Worm (Caenorhabditis elegans) whole organism, mixed stage, embryonic: ENCODE results near the gene B0361.4.

ENCODE experiments used
- blmp-1 ChIP-seq: fragments of 150-350 bp; optimal IDR thresholded peaks from 2 replicates; lab custom pipeline; 2014; ENCODE audit warnings: missing biosample characterization, missing genetic modification characterization
- ces-1 ChIP-seq: fragments of 150-350 bp; optimal IDR thresholded peaks from 2 replicates; lab custom pipeline; 2014; ENCODE audit warnings: missing biosample characterization, missing genetic modification reagents, missing genetic modification characterization
- ham-2 ChIP-seq: fragments of 200-800 bp; sonication (Bioruptor generic); optimal IDR thresholded peaks from 2 replicates; lab custom pipeline; 2018; ENCODE audit warnings: mild to moderate bottlenecking, missing genetic modification characterization, missing compliant biosample characterization
- hlh-1 ChIP-seq: fragments of 150-350 bp; optimal IDR thresholded peaks from 2 replicates; lab custom pipeline; 2014; ENCODE audit warnings: missing biosample characterization, missing genetic modification reagents, missing genetic modification characterization
- lsy-2 ChIP-seq: fragments of 150-350 bp; optimal IDR thresholded peaks from 2 replicates; lab custom pipeline; 2014; ENCODE audit warnings: missing biosample characterization, missing genetic modification characterization
- mab-5 ChIP-seq: fragments of 150-350 bp; optimal IDR thresholded peaks from 2 replicates; lab custom pipeline; 2014; ENCODE audit warnings: missing biosample characterization, missing genetic modification characterization
- mep-1 ChIP-seq: fragments of 150-350 bp; optimal IDR thresholded peaks from 2 replicates; lab custom pipeline; 2017; ENCODE audit warnings: missing biosample characterization, missing genetic modification reagents, missing genetic modification characterization, inconsistent platforms
- nhr-12 ChIP-seq: fragments of 150-350 bp; optimal IDR thresholded peaks from 2 replicates; lab custom pipeline; 2014; ENCODE audit warnings: missing biosample characterization, missing genetic modification characterization
- snpc-4 ChIP-seq: fragments of 150-350 bp; optimal IDR thresholded peaks from 2 replicates; lab custom pipeline; 2014; ENCODE audit warnings: missing biosample characterization, missing genetic modification characterization
- unc-120 ChIP-seq: sonication (generic microtip); optimal IDR thresholded peaks from 2 replicates; lab custom pipeline; 2017; ENCODE audit warnings: missing genetic modification characterization, missing compliant biosample characterization; ENCODE audit not compliant: poor library complexity, severe bottlenecking
- ztf-11 ChIP-seq: fragments of 150-350 bp; optimal IDR thresholded peaks from 2 replicates; lab custom pipeline; 2014; ENCODE audit warnings: missing biosample characterization, missing genetic modification characterization

DNA sequence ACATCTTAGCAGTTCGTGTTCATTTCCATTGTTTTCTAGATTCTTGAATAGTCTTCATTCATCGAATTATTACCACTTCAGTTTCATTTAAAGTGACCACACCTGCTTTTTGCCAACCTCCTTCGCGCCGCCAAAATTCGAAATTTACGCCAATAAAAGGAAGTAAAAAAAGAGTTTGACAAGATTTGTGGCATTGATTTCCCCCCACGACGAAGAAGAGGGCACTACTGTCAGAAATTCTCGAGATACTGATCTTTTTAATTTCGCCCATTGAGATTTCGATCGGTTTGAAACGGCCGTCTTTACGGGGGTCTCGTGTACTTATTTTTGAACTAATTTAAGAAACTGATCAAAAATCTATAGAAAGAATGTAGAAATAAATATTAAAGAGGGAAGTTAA is 42.9 kb downstream of the B0361.4 start:
- TF ChIP-seq mab-5 (tag; lab: Kevin White, UChicago) = no peak
- TF ChIP-seq ztf-11 (tag; lab: Kevin White, UChicago) = no peak
- no peak for TF ChIP-seq hlh-1
- TF ChIP-seq ces-1 (GFP tag; lab: Kevin White, UChicago) = no peak
- no peak for TF ChIP-seq nhr-12 (tag; lab: Kevin White, UChicago)
- TF ChIP-seq lsy-2 (tag; lab: Kevin White, UChicago) = no peak
- no peak for TF ChIP-seq unc-120
- TF ChIP-seq blmp-1 (tag; lab: Kevin White, UChicago) = no peak
- TF ChIP-seq snpc-4 (tag; lab: Kevin White, UChicago) = no peak
- TF ChIP-seq mep-1 (tag; lab: Kevin White, UChicago) = no peak
- TF ChIP-seq ham-2 = no peak
